Fruit fly (Drosophila melanogaster) whole organism, wandering third instar larva: ENCODE data around the gene myd.
A peak's percentile ranks its signal among the peaks of the same experiment; 100 is the strongest.

Experiments
- Abd-B ChIP-seq: fragments of >200 bp; optimal IDR thresholded peaks from 2 replicates; lab custom pipeline; 2017; ENCODE audit warnings: missing biosample characterization, missing genetic modification characterization
- CG9705 ChIP-seq: fragments of 200-800 bp; sonication (Bioruptor generic); optimal IDR thresholded peaks from 2 replicates; lab custom pipeline; 2018; ENCODE audit warnings: missing biosample characterization, mild to moderate bottlenecking, missing genetic modification characterization
- CrebA ChIP-seq: fragments of 200-800 bp; sonication (Bioruptor generic); optimal IDR thresholded peaks from 2 replicates; lab custom pipeline; 2016; ENCODE audit warnings: missing biosample characterization, mild to moderate bottlenecking, missing genetic modification characterization, borderline replicate concordance
- Dfd ChIP-seq: fragments of >200 bp; optimal IDR thresholded peaks from 2 replicates; lab custom pipeline; 2017; ENCODE audit warnings: missing biosample characterization, missing genetic modification characterization
- Dif ChIP-seq: fragments of 200-275, 200-300 bp; sonication (Bioruptor generic); optimal IDR thresholded peaks from 2 replicates; lab custom pipeline; 2018; ENCODE audit warnings: missing biosample characterization, missing genetic modification characterization; ENCODE audit not compliant: partially characterized antibody
- HLH106 ChIP-seq: fragments of 200-800 bp; optimal IDR thresholded peaks from 3 replicates; lab custom pipeline; 2019; ENCODE audit warnings: missing biosample characterization, mild to moderate bottlenecking, missing genetic modification characterization, moderate library complexity
- Hnf4 ChIP-seq: fragments of 200-800 bp; sonication (Bioruptor generic); optimal IDR thresholded peaks from 2 replicates; lab custom pipeline; 2016; ENCODE audit warnings: missing biosample characterization, mild to moderate bottlenecking, missing genetic modification characterization
- Hr78 ChIP-seq: fragments of >200 bp; optimal IDR thresholded peaks from 2 replicates; lab custom pipeline; 2017; ENCODE audit warnings: missing biosample characterization, missing genetic modification characterization
- Hr83 ChIP-seq: fragments of 200-300 bp; sonication (Bioruptor generic); optimal IDR thresholded peaks from 2 replicates; lab custom pipeline; 2016; ENCODE audit warnings: missing biosample characterization, mild to moderate bottlenecking, missing genetic modification characterization, moderate library complexity; ENCODE audit not compliant: poor library complexity, severe bottlenecking
- Jra ChIP-seq: sonication (Bioruptor generic); optimal IDR thresholded peaks from 2 replicates; lab custom pipeline; 2016; ENCODE audit warnings: missing biosample characterization, missing genetic modification characterization
- Mio ChIP-seq: sonication (Bioruptor generic); optimal IDR thresholded peaks from 2 replicates; lab custom pipeline; 2016; ENCODE audit warnings: missing biosample characterization, missing genetic modification characterization
- Myc ChIP-seq: fragments of >200 bp; optimal IDR thresholded peaks from 2 replicates; lab custom pipeline; 2017
- N ChIP-seq: fragments of >200 bp; optimal IDR thresholded peaks from 2 replicates; lab custom pipeline; 2018; ENCODE audit warnings: missing biosample characterization, missing external identifiers, missing genetic modification characterization
- OdsH ChIP-seq: fragments of 200-800 bp; sonication (Bioruptor generic); optimal IDR thresholded peaks from 2 replicates; lab custom pipeline; 2016; ENCODE audit warnings: missing biosample characterization, mild to moderate bottlenecking, missing genetic modification characterization
- Rel ChIP-seq, 2 experiments: fragments of 200-800 bp; sonication (Bioruptor generic) in 1 of 2; optimal IDR thresholded peaks; 2 replicates in 1 of 2; 3 replicates in 1 of 2; lab custom pipeline; 2016 to 2019; ENCODE audit warnings: mild to moderate bottlenecking in 2 of 2, missing biosample characterization in 2 of 2, missing genetic modification characterization in 2 of 2, moderate library complexity in 1 of 2
- Sp1 ChIP-seq: fragments of 200-800 bp; sonication (Bioruptor generic); optimal IDR thresholded peaks from 3 replicates; lab custom pipeline; 2019; ENCODE audit warnings: missing biosample characterization, mild to moderate bottlenecking, missing genetic modification characterization, moderate library complexity
- Vsx2 ChIP-seq: fragments of 200-300, 225-300 bp; sonication (Bioruptor generic); optimal IDR thresholded peaks from 2 replicates; lab custom pipeline; 2018; ENCODE audit warnings: missing biosample characterization, missing genetic modification characterization; ENCODE audit not compliant: partially characterized antibody
- br ChIP-seq: fragments of 200-800 bp; sonication (Bioruptor generic); optimal IDR thresholded peaks from 2 replicates; lab custom pipeline; 2016; ENCODE audit warnings: missing biosample characterization, missing genetic modification characterization
- brk ChIP-seq: fragments of 200-800 bp; sonication (Bioruptor generic); optimal IDR thresholded peaks from 2 replicates; lab custom pipeline; 2016; ENCODE audit warnings: missing biosample characterization, mild to moderate bottlenecking, missing genetic modification characterization
- dl ChIP-seq, 2 experiments: fragments of 175-275, 200-275 bp in 1 of 2; fragments of 200-275 bp in 1 of 2; sonication (Bioruptor generic); optimal IDR thresholded peaks; lab custom pipeline; 2018; ENCODE audit warnings: mild to moderate bottlenecking in 2 of 2, missing biosample characterization in 2 of 2, missing genetic modification characterization in 2 of 2, moderate library complexity in 2 of 2; ENCODE audit not compliant: partially characterized antibody in 2 of 2, insufficient read depth in 1 of 2
- dmrt93B ChIP-seq: fragments of 200-800 bp; sonication (Bioruptor generic); optimal IDR thresholded peaks from 2 replicates; lab custom pipeline; 2018; ENCODE audit warnings: missing biosample characterization, mild to moderate bottlenecking, missing genetic modification characterization
- ey ChIP-seq: fragments of 200-800 bp; sonication (Bioruptor generic); optimal IDR thresholded peaks from 2 replicates; lab custom pipeline; 2016; ENCODE audit warnings: missing biosample characterization, missing genetic modification characterization
- foxo ChIP-seq, 2 experiments: fragments of 200-800 bp; sonication (Bioruptor generic); optimal IDR thresholded peaks; 2 replicates in 1 of 2; 3 replicates in 1 of 2; lab custom pipeline; 2016 to 2017; ENCODE audit warnings: missing biosample characterization in 2 of 2, missing genetic modification characterization in 2 of 2
- fru ChIP-seq: fragments of 200-800 bp; sonication (Bioruptor generic); optimal IDR thresholded peaks from 3 replicates; lab custom pipeline; 2016; ENCODE audit warnings: missing biosample characterization, mild to moderate bottlenecking, missing genetic modification characterization
- h ChIP-seq: fragments of 200-800 bp; sonication (Bioruptor generic); optimal IDR thresholded peaks from 3 replicates; lab custom pipeline; 2016; ENCODE audit warnings: missing biosample characterization, mild to moderate bottlenecking, missing genetic modification characterization
- lola ChIP-seq: fragments of >200 bp; optimal IDR thresholded peaks from 2 replicates; lab custom pipeline; 2017; ENCODE audit warnings: missing biosample characterization, missing genetic modification characterization
- pan ChIP-seq: fragments of >200 bp; optimal IDR thresholded peaks from 2 replicates; lab custom pipeline; 2017
- psq ChIP-seq: fragments of 200-800 bp; sonication (Bioruptor generic); optimal IDR thresholded peaks from 3 replicates; lab custom pipeline; 2017; ENCODE audit warnings: missing biosample characterization, mild to moderate bottlenecking, missing genetic modification characterization, moderate library complexity
- rgr ChIP-seq: fragments of 200-800 bp; sonication (Bioruptor generic); optimal IDR thresholded peaks from 3 replicates; lab custom pipeline; 2016; ENCODE audit warnings: missing biosample characterization, mild to moderate bottlenecking, missing genetic modification characterization
- sage ChIP-seq: fragments of 200-800 bp; sonication (Bioruptor generic); optimal IDR thresholded peaks from 2 replicates; lab custom pipeline; 2016; ENCODE audit warnings: missing biosample characterization, mild to moderate bottlenecking, missing genetic modification characterization
- sv ChIP-seq: fragments of 200-800 bp; sonication (Bioruptor generic); optimal IDR thresholded peaks from 3 replicates; lab custom pipeline; 2016; ENCODE audit warnings: missing biosample characterization, missing genetic modification characterization
- tai ChIP-seq: sonication (Bioruptor generic); optimal IDR thresholded peaks from 2 replicates; lab custom pipeline; 2016; ENCODE audit warnings: missing biosample characterization, missing genetic modification characterization
- usp ChIP-seq: fragments of >200 bp; optimal IDR thresholded peaks from 2 replicates; lab custom pipeline; 2017; ENCODE audit warnings: missing biosample characterization, missing genetic modification characterization
- woc ChIP-seq: sonication (Bioruptor generic); optimal IDR thresholded peaks from 2 replicates; lab custom pipeline; 2016; ENCODE audit warnings: missing biosample characterization, mild to moderate bottlenecking, missing genetic modification characterization

myd gene

dm6 chr3R:19167521-19167920 is 12.9 kb upstream of the myd start:
- TF ChIP-seq Hr78 (no peak), N (GFP tag; lab: Kevin White, UChicago) (no peak), br (no peak), h (GFP tag; lab: Kevin White, UChicago) (no peak), fru (no peak), dmrt93B (GFP tag; lab: Kevin White, UChicago) (no peak), pan (lab: Kevin White, UChicago) (no peak), dl (GFP tag; optimal IDR thresholded peaks at IDR 0.05; lab: Kevin White, UChicago; ENCODE audit: insufficient read depth in 1 of 2, partially characterized antibody in 2 of 2) (no peak), CrebA (no peak), psq (GFP tag; lab: Kevin White, UChicago) (no peak), OdsH (GFP tag; lab: Kevin White, UChicago) (no peak), sv (GFP tag; lab: Kevin White, UChicago) (no peak), rgr (GFP tag; lab: Kevin White, UChicago) (no peak), HLH106 (tag; lab: Kevin White, UChicago) (no peak), sage (GFP tag; lab: Kevin White, UChicago) (no peak), Abd-B (GFP tag; lab: Kevin White, UChicago) (no peak), lola (GFP tag; lab: Kevin White, UChicago) (no peak)

- no peak for TF ChIP-seq usp (GFP tag; lab: Kevin White, UChicago)
- TF ChIP-seq br, result no peak
- no peak for TF ChIP-seq pan (lab: Kevin White, UChicago)
- no peak for TF ChIP-seq N (GFP tag; lab: Kevin White, UChicago)
- no peak for TF ChIP-seq Hnf4 (GFP tag; lab: Kevin White, UChicago)
- TF ChIP-seq h (GFP tag; lab: Kevin White, UChicago), result no peak
- TF ChIP-seq Dfd (GFP tag; lab: Kevin White, UChicago), result no peak
- TF ChIP-seq Dif (GFP tag; lab: Kevin White, UChicago), result no peak
- no peak for TF ChIP-seq psq (GFP tag; lab: Kevin White, UChicago)
- no peak for TF ChIP-seq lola (GFP tag; lab: Kevin White, UChicago)
- TF ChIP-seq sage (GFP tag; lab: Kevin White, UChicago), result no peak
- no peak for TF ChIP-seq woc (GFP tag; lab: Kevin White, UChicago)
- no peak for TF ChIP-seq rgr (GFP tag; lab: Kevin White, UChicago)
- no peak for TF ChIP-seq fru
- no peak for TF ChIP-seq Jra
- TF ChIP-seq Hr83 (GFP tag; lab: Kevin White, UChicago), result no peak
These were observed 5.9 kb upstream of the myd start for dm6 chr3R:19174512-19174911.

dm6 chr3R:19176700-19177099 is 3.8 kb upstream of the myd start, which contains the start of gene CG14282:
CG14282 (plus strand) TSS chr3R:19177000.
- no peak for TF ChIP-seq CG9705 (GFP tag; lab: Kevin White, UChicago)
- TF ChIP-seq psq (GFP tag; lab: Kevin White, UChicago), result no peak
- no peak for TF ChIP-seq N (GFP tag; lab: Kevin White, UChicago)
- no peak for TF ChIP-seq lola (GFP tag; lab: Kevin White, UChicago)
- no peak for TF ChIP-seq Myc (lab: Kevin White, UChicago)
- TF ChIP-seq CrebA, result no peak
- TF ChIP-seq Hr83 (GFP tag; lab: Kevin White, UChicago), result no peak
- no peak for TF ChIP-seq usp (GFP tag; lab: Kevin White, UChicago)
- TF ChIP-seq br, result no peak
- no peak for TF ChIP-seq foxo (GFP tag; optimal IDR thresholded peaks at IDR 0.05; lab: Kevin White, UChicago)
- no peak for TF ChIP-seq OdsH (GFP tag; lab: Kevin White, UChicago)
- TF ChIP-seq Mio (GFP tag; lab: Kevin White, UChicago), result no peak
- no peak for TF ChIP-seq brk (GFP tag; lab: Kevin White, UChicago)

- TF ChIP-seq HLH106 (tag; lab: Kevin White, UChicago), result peak; percentile 68
- TF ChIP-seq ey (GFP tag; lab: Kevin White, UChicago), result peak; percentile 61
- TF ChIP-seq fru, result peak; percentile 68
- peak; percentile 5 for TF ChIP-seq brk (GFP tag; lab: Kevin White, UChicago)
- TF ChIP-seq h (GFP tag; lab: Kevin White, UChicago), result peak; percentile 84
- TF ChIP-seq dl (GFP tag; optimal IDR thresholded peaks at IDR 0.05; lab: Kevin White, UChicago; ENCODE audit: insufficient read depth in 1 of 2, partially characterized antibody in 2 of 2), result no peak
- TF ChIP-seq br, result peak; percentile 56
- peak; percentile 25 for TF ChIP-seq tai (GFP tag; lab: Kevin White, UChicago)
- TF ChIP-seq Hnf4 (GFP tag; lab: Kevin White, UChicago), result peak; percentile 14
- peak; percentile 62 for TF ChIP-seq rgr (GFP tag; lab: Kevin White, UChicago)
- peak; percentile 42 for TF ChIP-seq woc (GFP tag; lab: Kevin White, UChicago)
- TF ChIP-seq Sp1 (GFP tag; lab: Kevin White, UChicago), result peak; percentile 68
- TF ChIP-seq foxo (GFP tag; optimal IDR thresholded peaks at IDR 0.05; lab: Kevin White, UChicago), result peak in 1 of 2 experiments; percentile 70
- peak; percentile 73 for TF ChIP-seq OdsH (GFP tag; lab: Kevin White, UChicago)
- TF ChIP-seq Rel (GFP tag; optimal IDR thresholded peaks at IDR 0.05; lab: Kevin White, UChicago), result no peak
- no peak for TF ChIP-seq Rel (tag; optimal IDR thresholded peaks at IDR 0.05; lab: Kevin White, UChicago)
- peak; percentile 58 for TF ChIP-seq dmrt93B (GFP tag; lab: Kevin White, UChicago)
- TF ChIP-seq Hr78, result no peak
- no peak for TF ChIP-seq Vsx2 (GFP tag; lab: Kevin White, UChicago)
- peak; percentile 18 for TF ChIP-seq CG9705 (GFP tag; lab: Kevin White, UChicago)
These were observed 755 bp downstream of the myd start for dm6 chr3R:19181214-19181613.
